Fruit fly (Drosophila melanogaster) whole organism, prepupa: Measurements from ENCODE around the gene CG17472.

Source experiments
- CG10631 ChIP-seq: fragments of 200-800 bp; sonication (Bioruptor generic); optimal IDR thresholded peaks from 2 replicates; lab custom pipeline; 2016; ENCODE audit warnings: missing biosample characterization, missing genetic modification characterization
- CG11294 ChIP-seq: fragments of 200-800 bp; sonication (Bioruptor generic); IDR thresholded peaks from 2 replicates; pipeline ENCODE4 v1.3.6; 2022; ENCODE audit warnings: missing biosample characterization, missing genetic modification characterization
- CG1621 ChIP-seq: fragments of 200-800 bp; sonication (Bioruptor generic); optimal IDR thresholded peaks from 3 replicates; lab custom pipeline; 2018; ENCODE audit warnings: missing biosample characterization, mild to moderate bottlenecking, missing genetic modification characterization
- CG6276 ChIP-seq: fragments of 200-800 bp; sonication (Bioruptor generic); optimal IDR thresholded peaks from 2 replicates; lab custom pipeline; 2017; ENCODE audit warnings: missing biosample characterization, mild to moderate bottlenecking, missing genetic modification characterization
- CG6854 ChIP-seq: fragments of 200-800 bp; sonication (Bioruptor generic); optimal IDR thresholded peaks from 2 replicates; lab custom pipeline; 2017; ENCODE audit warnings: missing biosample characterization, mild to moderate bottlenecking, missing genetic modification characterization
- CG7368 ChIP-seq: fragments of 200-800 bp; sonication (Bioruptor generic); optimal IDR thresholded peaks from 3 replicates; lab custom pipeline; 2016; ENCODE audit warnings: missing biosample characterization, missing genetic modification characterization
- CG9139 ChIP-seq: fragments of 200-800 bp; sonication (Bioruptor generic); optimal IDR thresholded peaks from 3 replicates; lab custom pipeline; 2017; ENCODE audit warnings: missing biosample characterization, mild to moderate bottlenecking, missing genetic modification characterization
- Eip78C ChIP-seq: fragments of 200-800 bp; sonication (Bioruptor generic); peaks from one replicate; lab custom pipeline; 2016; ENCODE audit warnings: missing biosample characterization, missing genetic modification characterization
- Ets21C ChIP-seq: fragments of 200-800 bp; sonication (Bioruptor generic); optimal IDR thresholded peaks from 3 replicates; lab custom pipeline; 2016; ENCODE audit warnings: missing biosample characterization, missing genetic modification characterization
- Ets96B ChIP-seq: fragments of 200-800 bp; optimal IDR thresholded peaks from 2 replicates; lab custom pipeline; 2019; ENCODE audit warnings: missing biosample characterization, mild to moderate bottlenecking, missing genetic modification characterization, moderate library complexity
- Gug ChIP-seq: fragments of 200-800 bp; sonication (Bioruptor generic); IDR thresholded peaks from 2 replicates; pipeline ENCODE4 v1.3.6; 2022; ENCODE audit warnings: missing biosample characterization, missing genetic modification characterization
- Hr4 ChIP-seq: fragments of 200-800 bp; sonication (Bioruptor generic); optimal IDR thresholded peaks from 3 replicates; lab custom pipeline; 2016; ENCODE audit warnings: missing biosample characterization, missing genetic modification characterization
- OdsH ChIP-seq: fragments of 200-800 bp; sonication (Bioruptor generic); optimal IDR thresholded peaks from 3 replicates; lab custom pipeline; 2016; ENCODE audit warnings: missing biosample characterization, missing genetic modification characterization
- Sox14 ChIP-seq: fragments of 200-800 bp; sonication (Bioruptor generic); optimal IDR thresholded peaks from 3 replicates; lab custom pipeline; 2016; ENCODE audit warnings: missing biosample characterization, missing genetic modification characterization
- eg ChIP-seq: fragments of 200-800 bp; sonication (Bioruptor generic); IDR thresholded peaks from 3 replicates; pipeline ENCODE4 v1.3.6; 2022; ENCODE audit warnings: missing biosample characterization, missing genetic modification characterization

CG17472 gene

DNA sequence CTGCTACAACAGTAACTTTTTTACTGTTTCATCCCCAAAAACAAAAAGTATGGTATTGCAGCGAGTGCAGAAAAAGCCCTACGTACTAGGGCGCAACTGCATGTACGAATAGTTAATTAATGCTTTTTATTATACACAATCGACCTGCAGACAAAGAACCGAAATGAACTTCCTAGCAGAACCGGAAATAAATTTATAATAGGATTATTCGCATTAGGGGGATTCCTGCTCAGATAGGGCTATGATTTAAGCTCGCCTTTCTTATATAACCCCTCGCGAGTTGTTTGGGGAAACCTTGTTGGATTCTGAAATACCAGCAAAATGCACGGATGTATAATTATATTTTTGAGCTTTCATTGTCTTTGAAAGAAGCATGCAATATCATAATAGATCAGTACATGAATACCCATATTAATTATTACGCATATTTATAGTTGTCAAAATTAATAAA is 47.4 kb downstream of the CG17472 start, which contains the start of gene Cen (continued):
- TF ChIP-seq eg = no peak; the same call in 2 of the 3 replicates
- TF ChIP-seq Ets21C (GFP tag; lab: Kevin White, UChicago) = peak; percentile 62
- no peak for TF ChIP-seq CG6276 (GFP tag; lab: Kevin White, UChicago)
- TF ChIP-seq Sox14 (GFP tag; lab: Kevin White, UChicago) = peak; percentile 84
- TF ChIP-seq CG6854 = no peak
- TF ChIP-seq CG7368 (GFP tag; lab: Kevin White, UChicago) = no peak
- TF ChIP-seq CG11294 (GFP tag; lab: Robert Waterston, UW) = no peak
- TF ChIP-seq OdsH (GFP tag; lab: Kevin White, UChicago) = peak; percentile 81
- no peak for TF ChIP-seq CG1621 (tag; lab: Kevin White, UChicago)
- no peak for TF ChIP-seq Gug
- TF ChIP-seq Ets96B (tag; lab: Kevin White, UChicago) = peak; percentile 64
- TF ChIP-seq Hr4 = peak; percentile 88
- TF ChIP-seq CG10631 (GFP tag; lab: Kevin White, UChicago) = peak; percentile 79

DNA sequence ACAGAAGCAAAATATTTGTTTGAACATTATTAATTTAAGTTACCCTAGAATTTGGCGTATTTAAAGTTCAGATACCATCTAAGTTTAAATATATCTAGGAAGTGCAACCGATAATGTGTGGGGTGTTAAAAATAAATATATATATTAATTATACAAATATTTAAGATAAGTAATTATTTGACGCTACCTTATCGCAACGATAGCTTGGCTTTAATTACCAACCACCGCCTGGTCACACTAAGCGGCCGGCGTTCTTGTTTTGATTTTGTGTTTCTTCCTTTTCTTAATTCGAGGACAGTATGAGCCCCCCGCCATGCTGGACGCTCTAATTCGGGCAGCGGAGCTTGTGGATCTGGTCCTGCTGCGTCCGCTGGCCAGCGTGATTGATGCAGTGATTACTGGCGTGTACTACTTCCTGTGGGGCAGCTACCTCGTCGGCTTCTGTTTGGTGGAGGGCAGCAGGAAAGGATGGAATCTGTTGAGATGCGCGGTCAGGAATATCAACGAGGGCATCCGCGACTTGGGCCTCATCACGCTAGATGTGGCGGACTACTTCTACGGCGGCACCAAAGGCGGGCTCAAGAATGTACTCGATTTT is 47.9 kb downstream of the CG17472 start, which contains the start of gene CG2617:
Gene CG2617, plus strand, starts transcription at position 233 of the 598 bp plus-strand sequence.
- TF ChIP-seq Eip78C (GFP tag; lab: Kevin White, UChicago) = peak; percentile 38
- no peak for TF ChIP-seq CG9139 (GFP tag; lab: Kevin White, UChicago)
